Worm (Caenorhabditis elegans) whole organism, L2 larva: Measurements from ENCODE around the gene C47E8.9.

Source experiments
- ZK546.5 ChIP-seq: sonication (generic microtip); optimal IDR thresholded peaks from 2 replicates; lab custom pipeline; 2017; ENCODE audit warnings: missing biosample characterization, missing genetic modification characterization
- alr-1 ChIP-seq: fragments of 150-350 bp; optimal IDR thresholded peaks from 2 replicates; lab custom pipeline; 2014; ENCODE audit warnings: missing biosample characterization, missing genetic modification characterization
- ama-1 ChIP-seq: fragments of 150-350 bp; optimal IDR thresholded peaks from 2 replicates; lab custom pipeline; 2018; ENCODE audit warnings: inconsistent platforms
- ceh-82 ChIP-seq: fragments of 150-350 bp; optimal IDR thresholded peaks from 2 replicates; lab custom pipeline; 2014; ENCODE audit warnings: missing biosample characterization, missing genetic modification characterization
- fos-1 ChIP-seq: fragments of 150-350 bp; optimal IDR thresholded peaks from 2 replicates; lab custom pipeline; 2014; ENCODE audit warnings: missing biosample characterization, missing genetic modification characterization
- lin-13 ChIP-seq: fragments of 150-350 bp; optimal IDR thresholded peaks from 2 replicates; lab custom pipeline; 2014; ENCODE audit warnings: missing biosample characterization, missing genetic modification reagents, missing genetic modification characterization
- lsy-2 ChIP-seq, 2 experiments: fragments of 150-350 bp in 1 of 2; sonication (generic microtip) in 1 of 2; optimal IDR thresholded peaks; 2 replicates each; lab custom pipeline; 2014 to 2017; ENCODE audit warnings: missing biosample characterization in 2 of 2, missing genetic modification characterization in 2 of 2
- nhr-11 ChIP-seq: fragments of 150-350 bp; optimal IDR thresholded peaks from 2 replicates; lab custom pipeline; 2014; ENCODE audit warnings: missing biosample characterization, missing genetic modification characterization
- nhr-6 ChIP-seq: fragments of 150-350 bp; optimal IDR thresholded peaks from 2 replicates; lab custom pipeline; 2014; ENCODE audit warnings: missing biosample characterization, missing genetic modification characterization
- skn-1 ChIP-seq: sonication (generic microtip); optimal IDR thresholded peaks from 2 replicates; lab custom pipeline; 2017; ENCODE audit warnings: missing biosample characterization, missing genetic modification characterization
- ztf-11 ChIP-seq: sonication (generic microtip); optimal IDR thresholded peaks from 2 replicates; lab custom pipeline; 2017; ENCODE audit warnings: missing biosample characterization, missing genetic modification characterization
- ztf-4 ChIP-seq: fragments of 150-350 bp; optimal IDR thresholded peaks from 2 replicates; lab custom pipeline; 2014; ENCODE audit warnings: missing biosample characterization, missing genetic modification characterization

DNA sequence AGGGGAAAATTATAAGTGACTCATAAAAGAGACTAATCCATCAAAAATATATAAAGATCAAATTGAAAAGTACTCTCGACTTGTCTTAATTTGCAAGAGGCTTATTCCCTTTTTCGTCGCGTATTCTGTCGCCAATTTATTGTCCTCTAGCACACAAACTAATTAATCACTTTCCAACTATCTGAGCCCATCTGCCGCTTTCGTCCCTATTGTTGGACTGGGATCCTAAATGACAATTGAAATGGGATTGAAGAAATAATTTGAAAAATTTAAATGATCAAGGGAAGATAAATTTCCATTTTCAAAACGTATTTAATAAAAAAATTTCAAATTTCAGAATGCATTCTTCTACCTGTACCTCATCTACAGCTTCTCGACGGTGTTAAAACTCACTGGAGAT, 12.5 kb upstream of the C47E8.9 start:
- TF ChIP-seq ceh-82 (tag; lab: Kevin White, UChicago) (no peak), lin-13 (GFP tag; lab: Kevin White, UChicago) (no peak), fos-1 (no peak), nhr-11 (tag; lab: Kevin White, UChicago) (no peak), ztf-11 (tag; lab: Kevin White, UChicago) (no peak), lsy-2 (tag; optimal IDR thresholded peaks at IDR 0.05; lab: Kevin White, UChicago) (no peak), alr-1 (tag; lab: Kevin White, UChicago) (no peak), nhr-6 (tag; lab: Kevin White, UChicago) (no peak), ZK546.5 (tag; lab: Kevin White, UChicago) (no peak), ztf-4 (tag; lab: Kevin White, UChicago) (no peak), skn-1 (no peak), ama-1 (lab: Kevin White, UChicago) (no peak)
